Worm (Caenorhabditis elegans) whole organism, L1 larva: ENCODE results near the gene fbxa-197.

Source experiments
- C34B4.2 ChIP-seq: sonication (generic microtip); optimal IDR thresholded peaks from 2 replicates; lab custom pipeline; 2017; ENCODE audit warnings: mild to moderate bottlenecking, missing genetic modification characterization, missing compliant biosample characterization
- Y116A8C.19 ChIP-seq: sonication (generic microtip); optimal IDR thresholded peaks from 2 replicates; lab custom pipeline; 2016; ENCODE audit warnings: missing compliant biosample characterization, missing genetic modification characterization, borderline replicate concordance
- aly-2 ChIP-seq: fragments of 150-350 bp; optimal IDR thresholded peaks from 2 replicates; lab custom pipeline; 2014; ENCODE audit warnings: missing biosample characterization, missing genetic modification characterization
- ceh-63 ChIP-seq: fragments of 200-800 bp; sonication (Bioruptor generic); optimal IDR thresholded peaks from 2 replicates; lab custom pipeline; 2018; ENCODE audit warnings: mild to moderate bottlenecking, missing genetic modification characterization, missing compliant biosample characterization
- ceh-8 ChIP-seq: fragments of 200-800 bp; sonication (Bioruptor generic); optimal IDR thresholded peaks from 2 replicates; lab custom pipeline; 2018; ENCODE audit warnings: mild to moderate bottlenecking, missing genetic modification characterization, moderate library complexity, missing compliant biosample characterization
- ceh-82 ChIP-seq, 3 experiments: fragments of 150-350 bp in 1 of 3; sonication (generic microtip) in 2 of 3; optimal IDR thresholded peaks; 2 replicates each; lab custom pipeline; 2014 to 2017; ENCODE audit warnings: missing biosample characterization in 3 of 3, missing genetic modification characterization in 3 of 3
- ceh-90 ChIP-seq: sonication (generic microtip); optimal IDR thresholded peaks from 2 replicates; lab custom pipeline; 2016; ENCODE audit warnings: missing genetic modification characterization, missing compliant biosample characterization
- dpl-1 ChIP-seq, 3 experiments: fragments of 150-350 bp in 2 of 3; sonication (generic microtip) in 1 of 3; optimal IDR thresholded peaks; 2 replicates each; lab custom pipeline; 2014 to 2017; ENCODE audit warnings: missing biosample characterization in 3 of 3, missing genetic modification characterization in 3 of 3, missing genetic modification reagents in 3 of 3
- dsc-1 ChIP-seq: sonication (generic microtip); optimal IDR thresholded peaks from 2 replicates; lab custom pipeline; 2016; ENCODE audit warnings: mild to moderate bottlenecking, missing genetic modification characterization, missing compliant biosample characterization
- efl-3 ChIP-seq: fragments of 200-800 bp; sonication (Bioruptor generic); optimal IDR thresholded peaks from 2 replicates; lab custom pipeline; 2018; ENCODE audit warnings: mild to moderate bottlenecking, missing genetic modification characterization, missing compliant biosample characterization
- elt-2 ChIP-seq: sonication (generic microtip); optimal IDR thresholded peaks from 2 replicates; lab custom pipeline; 2016; ENCODE audit warnings: missing genetic modification characterization, mild to moderate bottlenecking, inconsistent platforms, missing compliant biosample characterization, missing genetic modification reagents
- elt-3 ChIP-seq, 6 experiments: fragments of 150-350 bp in 1 of 6; sonication (generic microtip); optimal IDR thresholded peaks; 2 replicates each; lab custom pipeline; 2017 to 2018; ENCODE audit warnings: missing biosample characterization in 6 of 6, missing genetic modification characterization in 6 of 6, inconsistent platforms in 1 of 6
- ets-5 ChIP-seq: fragments of 200-800 bp; sonication (Bioruptor generic); IDR thresholded peaks from 2 replicates; pipeline ENCODE4 v1.3.6; 2022; ENCODE audit warnings: missing genetic modification characterization, missing compliant biosample characterization
- fkh-10 ChIP-seq: sonication (generic microtip); optimal IDR thresholded peaks from 2 replicates; lab custom pipeline; 2017; ENCODE audit warnings: missing biosample characterization, missing genetic modification reagents, missing genetic modification characterization
- fkh-8 ChIP-seq: sonication (generic microtip); optimal IDR thresholded peaks from 2 replicates; lab custom pipeline; 2016; ENCODE audit warnings: mild to moderate bottlenecking, missing genetic modification characterization, missing compliant biosample characterization
- hlh-17 ChIP-seq: fragments of 200-800 bp; sonication (Bioruptor generic); optimal IDR thresholded peaks from 2 replicates; lab custom pipeline; 2018; ENCODE audit warnings: missing genetic modification characterization, mild to moderate bottlenecking, missing compliant biosample characterization, moderate library complexity, borderline replicate concordance
- hpl-2 ChIP-seq: fragments of 150-350 bp; optimal IDR thresholded peaks from 2 replicates; lab custom pipeline; 2014; ENCODE audit warnings: missing biosample characterization, missing genetic modification reagents, missing genetic modification characterization
- isw-1 ChIP-seq: fragments of 200-800 bp; sonication (Bioruptor generic); IDR thresholded peaks from 2 replicates; pipeline ENCODE4 v1.3.6; 2022; ENCODE audit warnings: missing genetic modification characterization, missing compliant biosample characterization
- lin-13 ChIP-seq: fragments of 150-350 bp; optimal IDR thresholded peaks from 2 replicates; lab custom pipeline; 2014; ENCODE audit warnings: missing biosample characterization, missing genetic modification reagents, missing genetic modification characterization
- lin-15B ChIP-seq: fragments of 150-350 bp; sonication (generic microtip); optimal IDR thresholded peaks from 3 replicates; lab custom pipeline; 2014; ENCODE audit warnings: missing biosample characterization, missing genetic modification characterization
- lin-39 ChIP-seq: fragments of 150-350 bp; optimal IDR thresholded peaks from 2 replicates; lab custom pipeline; 2014; ENCODE audit warnings: missing biosample characterization, missing genetic modification reagents, missing genetic modification characterization
- lir-3 ChIP-seq: sonication (generic microtip); optimal IDR thresholded peaks from 2 replicates; lab custom pipeline; 2016; ENCODE audit warnings: mild to moderate bottlenecking, missing genetic modification characterization, moderate library complexity, missing compliant biosample characterization; ENCODE audit not compliant: poor library complexity
- lsy-2 ChIP-seq, 2 experiments: fragments of 150-350 bp; optimal IDR thresholded peaks; 2 replicates each; lab custom pipeline; 2014; ENCODE audit warnings: missing biosample characterization in 2 of 2, missing genetic modification characterization in 2 of 2
- mep-1 ChIP-seq: fragments of 150-350 bp; optimal IDR thresholded peaks from 2 replicates; lab custom pipeline; 2014; ENCODE audit warnings: missing biosample characterization, missing genetic modification characterization
- nhr-12 ChIP-seq: sonication (generic microtip); optimal IDR thresholded peaks from 2 replicates; lab custom pipeline; 2017; ENCODE audit warnings: missing biosample characterization, missing genetic modification characterization
- nhr-19 ChIP-seq: fragments of 200-800 bp; sonication (Bioruptor generic); conservative IDR thresholded peaks from 2 replicates; pipeline ENCODE4 v1.3.6; 2022; ENCODE audit warnings: missing genetic modification characterization, missing compliant biosample characterization
- nhr-237 ChIP-seq: fragments of 150-350 bp; optimal IDR thresholded peaks from 2 replicates; lab custom pipeline; 2014; ENCODE audit warnings: missing biosample characterization, missing genetic modification characterization
- nhr-47 ChIP-seq: sonication (generic microtip); optimal IDR thresholded peaks from 2 replicates; lab custom pipeline; 2016; ENCODE audit warnings: mild to moderate bottlenecking, missing genetic modification characterization, moderate library complexity, missing compliant biosample characterization
- nhr-77 ChIP-seq: fragments of 150-350 bp; optimal IDR thresholded peaks from 2 replicates; lab custom pipeline; 2014; ENCODE audit warnings: missing biosample characterization, missing genetic modification characterization
- nhr-85 ChIP-seq: sonication (generic microtip); peaks from one replicate; lab custom pipeline; 2016; ENCODE audit warnings: missing genetic modification characterization, inconsistent platforms, missing compliant biosample characterization
- nhr-90 ChIP-seq: sonication (generic microtip); optimal IDR thresholded peaks from 2 replicates; lab custom pipeline; 2016; ENCODE audit warnings: mild to moderate bottlenecking, missing genetic modification characterization, missing compliant biosample characterization; ENCODE audit not compliant: poor library complexity
- pag-3 ChIP-seq: sonication (generic microtip); optimal IDR thresholded peaks from 2 replicates; lab custom pipeline; 2017; ENCODE audit warnings: missing genetic modification characterization, mild to moderate bottlenecking, missing compliant biosample characterization, antibody characterized with exemption, borderline replicate concordance; ENCODE audit not compliant: insufficient read depth
- pax-3 ChIP-seq: fragments of 200-800 bp; sonication (Bioruptor generic); optimal IDR thresholded peaks from 2 replicates; lab custom pipeline; 2018; ENCODE audit warnings: mild to moderate bottlenecking, missing genetic modification characterization, moderate library complexity, missing compliant biosample characterization
- skn-1 ChIP-seq: fragments of 150-350 bp; optimal IDR thresholded peaks from 2 replicates; lab custom pipeline; 2014; ENCODE audit warnings: missing biosample characterization, missing genetic modification characterization
- snpc-4 ChIP-seq: fragments of 150-350 bp; optimal IDR thresholded peaks from 2 replicates; lab custom pipeline; 2014; ENCODE audit warnings: missing biosample characterization, missing genetic modification characterization
- snu-23 ChIP-seq: sonication (generic microtip); optimal IDR thresholded peaks from 2 replicates; lab custom pipeline; 2016; ENCODE audit warnings: missing genetic modification characterization, missing compliant biosample characterization
- sox-4 ChIP-seq: sonication (generic microtip); optimal IDR thresholded peaks from 2 replicates; lab custom pipeline; 2016; ENCODE audit warnings: missing genetic modification characterization, missing compliant biosample characterization
- sptf-1 ChIP-seq: fragments of 150-350 bp; optimal IDR thresholded peaks from 2 replicates; lab custom pipeline; 2014; ENCODE audit warnings: missing biosample characterization, missing genetic modification characterization
- sup-37 ChIP-seq: fragments of 200-800 bp; sonication (Bioruptor generic); optimal IDR thresholded peaks from 2 replicates; lab custom pipeline; 2018; ENCODE audit warnings: mild to moderate bottlenecking, missing genetic modification characterization, missing compliant biosample characterization
- swsn-7 ChIP-seq: sonication (generic microtip); optimal IDR thresholded peaks from 2 replicates; lab custom pipeline; 2016; ENCODE audit warnings: missing genetic modification characterization, missing compliant biosample characterization
- tbx-2 ChIP-seq: sonication (generic microtip); optimal IDR thresholded peaks from 2 replicates; lab custom pipeline; 2016; ENCODE audit warnings: missing genetic modification characterization, missing compliant biosample characterization
- unc-86 ChIP-seq: sonication (generic microtip); optimal IDR thresholded peaks from 2 replicates; lab custom pipeline; 2016; ENCODE audit warnings: missing genetic modification characterization, missing compliant biosample characterization
- unc-98 ChIP-seq: fragments of 200-800 bp; sonication (Bioruptor generic); IDR thresholded peaks from 2 replicates; pipeline ENCODE4 v1.3.6; 2022; ENCODE audit warnings: missing genetic modification characterization, missing compliant biosample characterization
- vab-15 ChIP-seq: sonication (generic microtip); optimal IDR thresholded peaks from 2 replicates; lab custom pipeline; 2017; ENCODE audit warnings: missing genotype, mild to moderate bottlenecking, missing genetic modification characterization, missing compliant biosample characterization
- zag-1 ChIP-seq: fragments of 150-350 bp; optimal IDR thresholded peaks from 2 replicates; lab custom pipeline; 2014; ENCODE audit warnings: missing biosample characterization, missing genetic modification characterization

Gene fbxa-197

DNA sequence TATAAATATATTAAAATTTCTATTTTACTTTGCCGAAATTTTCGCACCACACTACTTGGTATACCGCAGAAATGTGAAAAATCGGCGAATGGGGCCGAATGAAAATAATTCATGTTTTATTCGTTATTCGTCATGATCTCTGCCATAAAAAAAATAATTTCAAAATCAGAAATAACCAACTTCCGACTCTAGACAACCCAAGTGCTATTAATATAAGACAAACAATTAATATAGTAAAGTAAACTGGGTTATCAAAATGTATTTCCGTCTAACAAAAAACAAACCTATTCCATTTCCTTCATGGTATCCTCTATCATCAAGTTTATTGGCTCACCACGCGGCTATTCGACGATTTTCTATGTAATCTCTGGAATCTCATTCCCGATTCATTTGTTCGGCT lies 1.6 kb upstream of the fbxa-197 start, which contains the start of gene srh-293:
srh-293 (plus strand) TSS at position 301 of the 400 bp plus-strand sequence.
- TF ChIP-seq pax-3 (no peak), skn-1 (tag; lab: Kevin White, UChicago) (no peak), fkh-10 (GFP tag; lab: Kevin White, UChicago) (no peak), dsc-1 (tag; lab: Kevin White, UChicago) (no peak), elt-3 (tag; optimal IDR thresholded peaks at IDR 0.05; lab: Kevin White, UChicago) (no peak), mep-1 (tag; lab: Kevin White, UChicago) (no peak), nhr-85 (tag; lab: Kevin White, UChicago) (no peak), unc-86 (tag; lab: Kevin White, UChicago) (no peak), efl-3 (GFP tag; lab: Kevin White, UChicago) (no peak), dpl-1 (GFP tag; optimal IDR thresholded peaks at IDR 0.05; lab: Kevin White, UChicago) (no peak), tbx-2 (tag; lab: Kevin White, UChicago) (no peak), nhr-237 (tag; lab: Kevin White, UChicago) (no peak), unc-98 (GFP tag; lab: Robert Waterston, UW) (no peak), lir-3 (tag; lab: Kevin White, UChicago) (no peak), nhr-12 (no peak), nhr-19 (GFP tag; lab: Robert Waterston, UW) (no peak), hlh-17 (GFP tag; lab: Kevin White, UChicago) (no peak), snpc-4 (tag; lab: Kevin White, UChicago) (no peak), Y116A8C.19 (tag; lab: Kevin White, UChicago) (no peak)
- TF ChIP-seq, all 84 proteins: peak for 0

DNA sequence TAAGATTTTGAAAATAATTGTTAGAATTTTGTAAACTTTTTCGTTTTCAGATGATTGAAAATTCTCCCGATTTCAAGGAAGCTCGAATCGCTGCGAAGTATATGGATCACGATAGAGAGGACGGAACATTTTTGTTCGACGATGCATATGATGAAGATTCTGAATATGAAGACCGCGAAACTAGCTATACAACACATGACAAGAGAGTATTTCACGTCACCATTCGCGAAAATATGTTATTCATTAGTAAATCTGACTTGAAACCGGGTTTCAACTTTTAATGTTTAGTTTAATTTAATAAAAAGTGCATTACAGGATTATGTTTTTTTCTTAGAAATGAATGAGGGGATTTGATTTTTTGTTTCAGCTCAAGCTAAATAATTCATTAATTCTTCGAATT lies 2.9 kb downstream of the fbxa-197 start, which contains the start of gene str-57:
str-57 (plus strand) TSS at position 301 of the 400 bp plus-strand sequence.
- TF ChIP-seq ceh-90 (tag; lab: Kevin White, UChicago) (no peak), fkh-8 (tag; lab: Kevin White, UChicago) (peak; percentile 28)

ce11 chrV:15872273-15872672 lies 4.8 kb downstream of the fbxa-197 start, which contains the start of gene str-56:
str-56 (plus strand) TSS chrV:15872573.
- TF ChIP-seq tbx-2 (tag; lab: Kevin White, UChicago): no peak
- TF ChIP-seq nhr-77 (tag; lab: Kevin White, UChicago): no peak
- TF ChIP-seq lsy-2 (tag; optimal IDR thresholded peaks at IDR 0.05; lab: Kevin White, UChicago): no peak
- TF ChIP-seq sox-4: no peak
- TF ChIP-seq lin-13: no peak
- TF ChIP-seq nhr-19 (GFP tag; lab: Robert Waterston, UW): no peak
- TF ChIP-seq lin-39 (tag; lab: Kevin White, UChicago): no peak
- TF ChIP-seq C34B4.2 (tag; lab: Kevin White, UChicago): no peak
- no peak for TF ChIP-seq fkh-10 (GFP tag; lab: Kevin White, UChicago)
- no peak for TF ChIP-seq pag-3 (tag; lab: Kevin White, UChicago)
- TF ChIP-seq, all 84 proteins: peak for 0

DNA sequence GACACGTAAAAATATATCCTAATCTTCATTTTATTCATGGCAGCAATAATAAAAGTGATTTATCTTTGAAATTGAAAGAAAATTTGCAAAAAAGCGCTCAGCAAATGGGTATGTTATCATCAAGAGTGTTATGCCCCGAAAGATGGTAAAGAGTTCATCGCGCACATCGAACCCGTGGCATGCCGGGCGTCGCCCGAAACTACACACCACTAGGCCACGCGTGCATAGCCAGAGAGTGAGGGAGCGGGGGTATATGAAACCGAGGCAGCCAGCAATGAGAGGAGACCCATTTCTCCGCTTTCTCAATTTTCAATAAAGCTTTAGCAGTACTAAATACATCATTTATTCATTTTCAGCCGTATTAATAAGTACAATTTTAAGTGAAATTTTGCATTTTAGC lies 6.3 kb downstream of the fbxa-197 start:
- TF ChIP-seq nhr-47 (tag; lab: Kevin White, UChicago) (peak; percentile 81), swsn-7 (tag; lab: Kevin White, UChicago) (peak; percentile 69), snu-23 (GFP tag; lab: Kevin White, UChicago) (peak; percentile 81), pag-3 (tag; lab: Kevin White, UChicago) (no peak), aly-2 (tag; lab: Kevin White, UChicago) (peak; percentile 44), mep-1 (tag; lab: Kevin White, UChicago) (peak; percentile 61), nhr-237 (tag; lab: Kevin White, UChicago) (no peak), ceh-63 (GFP tag; lab: Kevin White, UChicago) (peak; percentile 7), vab-15 (tag; lab: Kevin White, UChicago) (no peak), hpl-2 (GFP tag; lab: Kevin White, UChicago) (peak; percentile 13), sox-4 (peak; percentile 24), sup-37 (GFP tag; lab: Kevin White, UChicago) (peak; percentile 22), nhr-90 (tag; lab: Kevin White, UChicago) (peak; percentile 76), lin-15B (tag; lab: Kevin White, UChicago) (no peak), lsy-2 (tag; optimal IDR thresholded peaks at IDR 0.05; lab: Kevin White, UChicago) (peak; percentile 48 to 63), sptf-1 (tag; lab: Kevin White, UChicago) (no peak), zag-1 (no peak), C34B4.2 (tag; lab: Kevin White, UChicago) (no peak), elt-2 (peak; percentile 59), isw-1 (GFP tag; lab: Robert Waterston, UW) (peak; percentile 38), ceh-82 (tag; optimal IDR thresholded peaks at IDR 0.05; lab: Kevin White, UChicago) (peak; percentile 22 to 85 (median 71)), nhr-12 (peak; percentile 12), ceh-8 (peak; percentile 57), ets-5 (GFP tag; lab: Robert Waterston, UW) (no peak)
